Fruit fly (Drosophila melanogaster) whole organism, embryonic: Measurements from ENCODE around the gene CG4991.

Experiments
- BEAF-32 ChIP-seq: fragments of 200-800 bp; sonication (Bioruptor generic); optimal IDR thresholded peaks from 3 replicates; lab custom pipeline; 2017; ENCODE audit warnings: missing biosample characterization, missing genetic modification characterization, mild to moderate bottlenecking, moderate library complexity, missing genetic modification reagents
- Blimp-1 ChIP-seq: fragments of 200-800 bp; sonication (Bioruptor generic); optimal IDR thresholded peaks from 3 replicates; lab custom pipeline; 2018; ENCODE audit warnings: missing biosample characterization, missing genetic modification characterization, mild to moderate bottlenecking, moderate library complexity, missing genetic modification reagents
- CG11085 ChIP-seq: fragments of 200-800 bp; sonication (Bioruptor generic); IDR thresholded peaks from 2 replicates; pipeline ENCODE4 v1.3.6; 2022; ENCODE audit warnings: missing biosample characterization, missing genetic modification characterization
- CG12744 ChIP-seq: fragments of 200-800 bp; sonication (Bioruptor generic); optimal IDR thresholded peaks from 2 replicates; lab custom pipeline; 2016; ENCODE audit warnings: missing biosample characterization, missing genetic modification characterization
- CG13894 ChIP-seq: fragments of 200-800 bp; sonication (Bioruptor generic); optimal IDR thresholded peaks from 3 replicates; lab custom pipeline; 2018; ENCODE audit warnings: missing biosample characterization, mild to moderate bottlenecking, missing genetic modification characterization, moderate library complexity
- CG1792 ChIP-seq: fragments of 200-800 bp; sonication (Bioruptor generic); optimal IDR thresholded peaks from 2 replicates; lab custom pipeline; 2016; ENCODE audit warnings: missing biosample characterization, missing genetic modification characterization
- CG18476 ChIP-seq: fragments of 200-800 bp; sonication (Bioruptor generic); optimal IDR thresholded peaks from 2 replicates; lab custom pipeline; 2016; ENCODE audit warnings: missing biosample characterization, mild to moderate bottlenecking, missing genetic modification characterization
- CG3163 ChIP-seq: fragments of 200-800 bp; sonication (Bioruptor generic); optimal IDR thresholded peaks from 3 replicates; lab custom pipeline; 2016; ENCODE audit warnings: missing biosample characterization, missing genetic modification characterization
- CG32772 ChIP-seq: fragments of 200-800 bp; sonication (Bioruptor generic); IDR thresholded peaks from 2 replicates; pipeline ENCODE4 v1.3.6; 2022; ENCODE audit warnings: missing biosample characterization, missing genetic modification characterization
- CG43689 ChIP-seq: fragments of 200-800 bp; sonication (Bioruptor generic); IDR thresholded peaks from 2 replicates; pipeline ENCODE4 v1.3.6; 2022; ENCODE audit warnings: missing biosample characterization, missing genetic modification characterization
- CG4617 ChIP-seq: fragments of 200-800 bp; sonication (Bioruptor generic); optimal IDR thresholded peaks from 3 replicates; lab custom pipeline; 2016; ENCODE audit warnings: missing biosample characterization, missing genetic modification characterization, borderline replicate concordance
- CG4707 ChIP-seq: fragments of 200-800 bp; sonication (Bioruptor generic); optimal IDR thresholded peaks from 2 replicates; lab custom pipeline; 2018; ENCODE audit warnings: missing biosample characterization, mild to moderate bottlenecking, missing genetic modification characterization, moderate library complexity
- CG6272 ChIP-seq: fragments of 200-800 bp; sonication (Bioruptor generic); IDR thresholded peaks from 2 replicates; pipeline ENCODE4 v1.3.6; 2022; ENCODE audit warnings: missing biosample characterization, missing genetic modification characterization
- CG6791 ChIP-seq: fragments of 200-800 bp; sonication (Bioruptor generic); IDR thresholded peaks from 3 replicates; pipeline ENCODE4 v1.3.6; 2022; ENCODE audit warnings: missing biosample characterization, missing genetic modification characterization; ENCODE audit not compliant: partially characterized antibody
- CG7556 ChIP-seq: fragments of 200-800 bp; sonication (Bioruptor generic); optimal IDR thresholded peaks from 2 replicates; lab custom pipeline; 2017; ENCODE audit warnings: missing biosample characterization, mild to moderate bottlenecking, missing genetic modification characterization
- CG8290 ChIP-seq, 3 experiments: fragments of 200-800 bp; sonication (Bioruptor generic); optimal IDR thresholded peaks; 2 replicates each; lab custom pipeline; 2016 to 2019; ENCODE audit warnings: missing biosample characterization in 3 of 3, missing genetic modification characterization in 3 of 3, mild to moderate bottlenecking in 2 of 3, moderate library complexity in 1 of 3
- CG8359 ChIP-seq: fragments of 200-800 bp; sonication (Bioruptor generic); optimal IDR thresholded peaks from 2 replicates; lab custom pipeline; 2017; ENCODE audit warnings: missing biosample characterization, mild to moderate bottlenecking, missing genetic modification characterization, borderline replicate concordance
- CG9876 ChIP-seq: fragments of 200-800 bp; sonication (Bioruptor generic); optimal IDR thresholded peaks from 2 replicates; lab custom pipeline; 2016; ENCODE audit warnings: missing biosample characterization, missing genetic modification characterization
- Chrac-16 ChIP-seq: fragments of 200-800 bp; sonication (Bioruptor generic); optimal IDR thresholded peaks from 3 replicates; lab custom pipeline; 2016; ENCODE audit warnings: missing biosample characterization, missing genetic modification characterization
- D19A ChIP-seq: fragments of 200-800 bp; optimal IDR thresholded peaks from 3 replicates; lab custom pipeline; 2019; ENCODE audit warnings: missing biosample characterization, mild to moderate bottlenecking, missing genetic modification characterization, moderate library complexity
- Dip3 ChIP-seq: fragments of 200-800 bp; sonication (Bioruptor generic); optimal IDR thresholded peaks from 3 replicates; lab custom pipeline; 2016; ENCODE audit warnings: missing biosample characterization, missing genetic modification characterization
- E2f1 ChIP-seq: fragments of 200-800 bp; sonication (Bioruptor generic); IDR thresholded peaks from 2 replicates; pipeline ENCODE4 v1.3.6; 2022; ENCODE audit warnings: missing biosample characterization, missing genetic modification characterization
- Elba2 ChIP-seq: fragments of 200-800 bp; sonication (Bioruptor generic); optimal IDR thresholded peaks from 3 replicates; lab custom pipeline; 2016; ENCODE audit warnings: missing biosample characterization, missing genetic modification characterization
- Hr78 ChIP-seq, 2 experiments: fragments of 200-800 bp in 1 of 2; fragments of >200 bp in 1 of 2; sonication (Bioruptor generic) in 1 of 2; optimal IDR thresholded peaks; 2 replicates each; lab custom pipeline; 2017 to 2019; ENCODE audit warnings: missing biosample characterization in 2 of 2, missing genetic modification characterization in 2 of 2, mild to moderate bottlenecking in 1 of 2, moderate library complexity in 1 of 2
- NfI ChIP-seq: fragments of 200-800 bp; sonication (Bioruptor generic); optimal IDR thresholded peaks from 3 replicates; lab custom pipeline; 2018; ENCODE audit warnings: missing biosample characterization, mild to moderate bottlenecking, missing genetic modification characterization, moderate library complexity
- TFAM ChIP-seq: fragments of 200-800 bp; sonication (Bioruptor generic); optimal IDR thresholded peaks from 2 replicates; lab custom pipeline; 2017; ENCODE audit warnings: missing biosample characterization, missing genetic modification characterization, inconsistent platforms
- abd-A ChIP-seq: fragments of 200-800 bp; sonication (Bioruptor generic); optimal IDR thresholded peaks from 3 replicates; lab custom pipeline; 2019; ENCODE audit warnings: missing biosample characterization, mild to moderate bottlenecking, missing genetic modification characterization, moderate library complexity
- ap ChIP-seq: fragments of 200-800 bp; sonication (Bioruptor generic); IDR thresholded peaks from 2 replicates; pipeline ENCODE4 v1.3.6; 2022; ENCODE audit warnings: missing biosample characterization, missing genetic modification characterization
- cato ChIP-seq: fragments of 200-800 bp; sonication (Bioruptor generic); optimal IDR thresholded peaks from 2 replicates; lab custom pipeline; 2016; ENCODE audit warnings: missing biosample characterization, missing genetic modification characterization, borderline replicate concordance
- chinmo ChIP-seq: fragments of 200-800 bp; sonication (Bioruptor generic); IDR thresholded peaks from 4 replicates; pipeline ENCODE4 v1.3.6; 2022; ENCODE audit warnings: missing biosample characterization, missing genetic modification characterization; ENCODE audit not compliant: partially characterized antibody
- croc ChIP-seq: fragments of 200-800 bp; sonication (Bioruptor generic); conservative IDR thresholded peaks from 3 replicates; pipeline ENCODE4 v1.3.6; 2022; ENCODE audit warnings: missing biosample characterization, missing genetic modification characterization
- danr ChIP-seq: fragments of 200-800 bp; sonication (Bioruptor generic); IDR thresholded peaks from 2 replicates; pipeline ENCODE4 v1.3.6; 2022; ENCODE audit warnings: missing biosample characterization, missing genetic modification characterization
- dpn ChIP-seq, 2 experiments: fragments of 200-800 bp; sonication (Bioruptor generic); optimal IDR thresholded peaks; 3 replicates each; lab custom pipeline; 2016; ENCODE audit warnings: missing biosample characterization in 2 of 2, missing genetic modification characterization in 2 of 2
- fu2 ChIP-seq: fragments of 200-800 bp; sonication (Bioruptor generic); optimal IDR thresholded peaks from 2 replicates; lab custom pipeline; 2016; ENCODE audit warnings: missing biosample characterization, missing genetic modification characterization
- gcm2 ChIP-seq: fragments of 200-800 bp; sonication (Bioruptor generic); optimal IDR thresholded peaks from 2 replicates; lab custom pipeline; 2016; ENCODE audit warnings: missing biosample characterization, missing genetic modification characterization
- grn ChIP-seq: fragments of 200-800 bp; sonication (Bioruptor generic); optimal IDR thresholded peaks from 3 replicates; lab custom pipeline; 2017; ENCODE audit warnings: missing biosample characterization, missing genetic modification characterization
- jigr1 ChIP-seq: fragments of 200-800 bp; sonication (Bioruptor generic); IDR thresholded peaks from 3 replicates; pipeline ENCODE4 v1.3.6; 2022; ENCODE audit warnings: missing biosample characterization, missing genetic modification characterization
- jing ChIP-seq: fragments of 200-800 bp; sonication (Bioruptor generic); optimal IDR thresholded peaks from 2 replicates; lab custom pipeline; 2018; ENCODE audit warnings: missing biosample characterization, mild to moderate bottlenecking, missing genetic modification characterization
- ken ChIP-seq: fragments of 200-800 bp; sonication (Bioruptor generic); IDR thresholded peaks from 3 replicates; pipeline ENCODE4 v1.3.6; 2022; ENCODE audit warnings: missing biosample characterization, missing genetic modification characterization
- lola ChIP-seq, 3 experiments: fragments of >200 bp in 2 of 3; fragments of 200-800 bp in 1 of 3; sonication (Bioruptor generic) in 1 of 3; optimal IDR thresholded peaks; 2 replicates each; lab custom pipeline; 2017 to 2019; ENCODE audit warnings: missing biosample characterization in 3 of 3, missing genetic modification characterization in 3 of 3, mild to moderate bottlenecking in 1 of 3, moderate library complexity in 1 of 3
- mirr ChIP-seq: fragments of 200-800 bp; sonication (Bioruptor generic); optimal IDR thresholded peaks from 3 replicates; lab custom pipeline; 2018; ENCODE audit warnings: missing biosample characterization, mild to moderate bottlenecking, missing genetic modification characterization
- run ChIP-seq: fragments of 200-800 bp; sonication (Bioruptor generic); optimal IDR thresholded peaks from 3 replicates; lab custom pipeline; 2018; ENCODE audit warnings: missing biosample characterization, mild to moderate bottlenecking, missing genetic modification characterization
- salm ChIP-seq: fragments of 200-800 bp; sonication (Bioruptor generic); optimal IDR thresholded peaks from 2 replicates; lab custom pipeline; 2018; ENCODE audit warnings: missing biosample characterization, mild to moderate bottlenecking, missing genetic modification characterization
- sd ChIP-seq: fragments of 200-800 bp; sonication (Bioruptor generic); optimal IDR thresholded peaks from 3 replicates; lab custom pipeline; 2018; ENCODE audit warnings: missing biosample characterization, mild to moderate bottlenecking, missing genetic modification characterization, moderate library complexity
- so ChIP-seq: fragments of 200-800 bp; sonication (Bioruptor generic); IDR thresholded peaks from 3 replicates; pipeline ENCODE4 v1.3.6; 2022; ENCODE audit warnings: missing biosample characterization, missing genetic modification characterization
- stc ChIP-seq: fragments of 200-800 bp; sonication (Bioruptor generic); IDR thresholded peaks from 2 replicates; pipeline ENCODE4 v1.3.6; 2022; ENCODE audit warnings: missing biosample characterization, missing genetic modification characterization
- tin ChIP-seq: fragments of 200-800 bp; sonication (Bioruptor generic); optimal IDR thresholded peaks from 3 replicates; lab custom pipeline; 2016; ENCODE audit warnings: missing biosample characterization, missing genetic modification characterization

Gene CG4991

DNA sequence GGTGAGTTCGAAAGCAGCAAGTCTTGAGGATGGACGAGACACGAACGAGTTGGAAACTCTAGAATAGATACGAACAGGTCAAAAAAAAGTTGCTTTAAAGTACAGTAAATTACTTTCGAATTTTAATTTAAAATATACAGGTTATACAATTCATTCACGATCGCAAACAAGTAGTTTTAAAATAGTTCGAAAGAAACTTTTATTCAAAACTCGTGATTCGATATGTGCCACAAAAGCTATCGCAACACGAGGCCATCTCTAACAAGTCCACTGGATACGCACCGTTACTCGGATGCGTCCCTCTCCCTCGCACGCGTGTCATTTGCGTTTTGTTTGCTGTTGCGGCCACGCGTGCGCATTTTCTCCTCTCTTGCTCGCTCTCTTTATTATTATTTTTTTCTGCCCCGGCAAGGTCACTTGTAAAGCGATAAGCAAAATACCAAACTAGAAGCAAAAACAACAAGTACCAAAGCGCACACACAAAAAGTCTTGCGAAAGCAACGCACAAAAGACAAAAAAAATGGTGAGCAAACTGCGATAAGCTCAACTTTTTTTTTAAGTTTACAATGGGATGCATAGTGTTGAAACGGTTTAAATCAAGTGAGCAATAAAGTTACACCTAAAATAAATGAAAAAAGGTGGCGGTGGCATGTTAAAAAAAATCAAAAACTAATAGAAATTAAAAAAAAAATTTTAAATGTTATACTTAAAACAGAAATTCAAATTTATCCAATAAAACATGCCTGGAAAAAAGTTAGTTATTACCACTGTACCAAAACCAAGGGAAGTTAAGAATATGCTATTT lies 33.6 kb downstream of the CG4991 start (continued):
- peak; percentile 88 for TF ChIP-seq CG6791 (GFP tag; lab: Robert Waterston, UW)
- peak; percentile 86 for TF ChIP-seq sd (tag; lab: Kevin White, UChicago)
- TF ChIP-seq CG18476: peak; percentile 49
- TF ChIP-seq Chrac-16 (GFP tag; lab: Kevin White, UChicago): peak; percentile 20
- peak; percentile 85 for TF ChIP-seq BEAF-32 (GFP tag; lab: Kevin White, UChicago)
- TF ChIP-seq run: no peak
- peak; percentile 43 for TF ChIP-seq CG6272
- peak; percentile 24 for TF ChIP-seq tin
- peak; percentile 56 for TF ChIP-seq NfI (GFP tag; lab: Kevin White, UChicago)
- no peak for TF ChIP-seq fu2 (GFP tag; lab: Kevin White, UChicago)
- TF ChIP-seq ken (GFP tag; lab: Robert Waterston, UW): peak; percentile 62; the same call in 2 of the 3 replicates
- TF ChIP-seq danr (GFP tag; lab: Robert Waterston, UW): peak; percentile 36; the same call in 1 of the 2 replicates
- peak; percentile 85 for TF ChIP-seq stc (GFP tag; lab: Robert Waterston, UW)
- peak in 1 of 2 experiments; percentile 15 for TF ChIP-seq dpn (GFP tag; optimal IDR thresholded peaks at IDR 0.05; lab: Kevin White, UChicago)
- TF ChIP-seq CG11085 (GFP tag; lab: Robert Waterston, UW): peak; percentile 47; the same call in 1 of the 2 replicates
- peak in 1 of 2 experiments; percentile 28 for TF ChIP-seq Hr78 (GFP tag; optimal IDR thresholded peaks at IDR 0.05; lab: Kevin White, UChicago)
- TF ChIP-seq jigr1 (GFP tag; lab: Robert Waterston, UW): no peak
- 0 out of 2 replicates have a peak, but pooled peaks have one; percentile 40 for TF ChIP-seq ap
- TF ChIP-seq gcm2 (GFP tag; lab: Kevin White, UChicago): no peak
- peak; percentile 13 for TF ChIP-seq Dip3 (GFP tag; lab: Kevin White, UChicago)
- peak; percentile 62 for TF ChIP-seq CG32772 (GFP tag; lab: Robert Waterston, UW)
- TF ChIP-seq abd-A (tag; lab: Kevin White, UChicago): no peak
- no peak for TF ChIP-seq CG8290 (GFP tag; optimal IDR thresholded peaks at IDR 0.05; lab: Kevin White, UChicago)
- TF ChIP-seq CG8290 (tag; optimal IDR thresholded peaks at IDR 0.05; lab: Kevin White, UChicago): peak in 1 of 2 experiments; percentile 37
- TF ChIP-seq cato (GFP tag; lab: Kevin White, UChicago): no peak
- TF ChIP-seq jing (GFP tag; lab: Kevin White, UChicago): no peak
- TF ChIP-seq Blimp-1 (GFP tag; lab: Kevin White, UChicago): peak; percentile 62
- peak; percentile 75 for TF ChIP-seq E2f1
- TF ChIP-seq Elba2: no peak
- peak in 1 of 3 experiments; percentile 61 for TF ChIP-seq lola (GFP tag; optimal IDR thresholded peaks at IDR 0.05; lab: Kevin White, UChicago)
- no peak for TF ChIP-seq CG8359 (GFP tag; lab: Kevin White, UChicago)
- peak; percentile 62 for TF ChIP-seq CG13894 (tag; lab: Kevin White, UChicago)
- TF ChIP-seq CG43689 (GFP tag; lab: Robert Waterston, UW): no peak
- peak; percentile 39 for TF ChIP-seq CG3163
- TF ChIP-seq so: peak; percentile 65
- peak; percentile 94; the same call in 3 of the 4 replicates for TF ChIP-seq chinmo (GFP tag; lab: Robert Waterston, UW)
- no peak for TF ChIP-seq croc
- peak; percentile 18 for TF ChIP-seq grn (GFP tag; lab: Kevin White, UChicago)
- no peak for TF ChIP-seq CG1792 (GFP tag; lab: Kevin White, UChicago)
- TF ChIP-seq D19A (tag; lab: Kevin White, UChicago): peak; percentile 87
- TF ChIP-seq mirr (GFP tag; lab: Kevin White, UChicago): no peak
- TF ChIP-seq CG12744 (GFP tag; lab: Kevin White, UChicago): no peak
- peak; percentile 73 for TF ChIP-seq CG4707 (GFP tag; lab: Kevin White, UChicago)
- TF ChIP-seq salm: peak; percentile 25
- TF ChIP-seq TFAM (GFP tag; lab: Kevin White, UChicago): no peak
- no peak for TF ChIP-seq CG4617
- TF ChIP-seq CG9876 (GFP tag; lab: Kevin White, UChicago): no peak
- TF ChIP-seq CG7556 (GFP tag; lab: Kevin White, UChicago): peak; percentile 62
